Worm (Caenorhabditis elegans): ENCODE results near the gene decr-1.1.

- TF ChIP-seq nfya-1 (tag; optimal IDR thresholded peaks at IDR 0.05) (no peak), syd-9 (tag; optimal IDR thresholded peaks at IDR 0.05) (no peak), C08G9.2 (tag; optimal IDR thresholded peaks at IDR 0.05) (no peak), K02D7.2 (tag; optimal IDR thresholded peaks at IDR 0.05) (no peak), C38D4.7 (GFP tag; optimal IDR thresholded peaks at IDR 0.05) (no peak), eyg-1 (tag; optimal IDR thresholded peaks at IDR 0.05) (no peak), fkh-10 (GFP tag; optimal IDR thresholded peaks at IDR 0.05) (no peak), ref-2 (tag; optimal IDR thresholded peaks at IDR 0.05) (no peak), ceh-24 (tag; optimal IDR thresholded peaks at IDR 0.05) (no peak), dve-1 (tag; optimal IDR thresholded peaks at IDR 0.05) (no peak), pag-3 (tag; optimal IDR thresholded peaks at IDR 0.05; ENCODE audit: borderline replicate concordance) (no peak), pha-4 (tag; optimal IDR thresholded peaks at IDR 0.05) (no peak)
Observed at ce11 chrV:13799190-13799589, 17.0 kb downstream of the decr-1.1 start.
